Worm (Caenorhabditis elegans) whole organism, late embryonic: ENCODE results near the gene set-14.
A peak's percentile ranks its signal among the peaks of the same experiment; 100 is the strongest.

Experiments used
- C38D4.7 ChIP-seq: fragments of 200-800 bp; sonication (Bioruptor generic); optimal IDR thresholded peaks from 2 replicates; lab custom pipeline; 2018; ENCODE audit warnings: mild to moderate bottlenecking, missing genetic modification characterization, moderate library complexity, missing compliant biosample characterization
- F13H6.1 ChIP-seq: sonication (generic microtip); optimal IDR thresholded peaks from 2 replicates; lab custom pipeline; 2016; ENCODE audit warnings: missing genetic modification characterization, missing compliant biosample characterization
- K09A11.1 ChIP-seq: sonication (generic microtip); optimal IDR thresholded peaks from 2 replicates; lab custom pipeline; 2017; ENCODE audit warnings: antibody characterized with exemption, mild to moderate bottlenecking, missing genetic modification characterization, missing compliant biosample characterization; ENCODE audit not compliant: insufficient read depth
- T23F11.4 ChIP-seq: fragments of 200-800 bp; sonication (Bioruptor generic); optimal IDR thresholded peaks from 2 replicates; lab custom pipeline; 2018; ENCODE audit warnings: mild to moderate bottlenecking, missing genetic modification characterization, missing compliant biosample characterization
- Y22D7AL.16 ChIP-seq: sonication (generic microtip); optimal IDR thresholded peaks from 2 replicates; lab custom pipeline; 2016; ENCODE audit warnings: missing genetic modification characterization, missing compliant biosample characterization
- ahr-1 ChIP-seq: sonication (generic microtip); optimal IDR thresholded peaks from 2 replicates; lab custom pipeline; 2016; ENCODE audit warnings: missing genetic modification characterization, missing compliant biosample characterization
- ama-1 ChIP-seq: fragments of 150-350 bp; optimal IDR thresholded peaks from 2 replicates; lab custom pipeline; 2014
- ceh-18 ChIP-seq: sonication (generic microtip); optimal IDR thresholded peaks from 2 replicates; lab custom pipeline; 2016; ENCODE audit warnings: missing genetic modification characterization, missing compliant biosample characterization
- ceh-19 ChIP-seq: fragments of 200-800 bp; sonication (Bioruptor generic); optimal IDR thresholded peaks from 2 replicates; lab custom pipeline; 2018; ENCODE audit warnings: mild to moderate bottlenecking, missing genetic modification characterization, missing compliant biosample characterization
- ceh-24 ChIP-seq: sonication (generic microtip); optimal IDR thresholded peaks from 2 replicates; lab custom pipeline; 2016; ENCODE audit warnings: mild to moderate bottlenecking, missing genetic modification characterization, missing compliant biosample characterization
- ceh-31 ChIP-seq: sonication (generic microtip); optimal IDR thresholded peaks from 2 replicates; lab custom pipeline; 2016; ENCODE audit warnings: missing genetic modification characterization, missing compliant biosample characterization
- ceh-34 ChIP-seq: sonication (generic microtip); optimal IDR thresholded peaks from 2 replicates; lab custom pipeline; 2016; ENCODE audit warnings: mild to moderate bottlenecking, missing genetic modification characterization, missing compliant biosample characterization
- ceh-48 ChIP-seq: sonication (generic microtip); optimal IDR thresholded peaks from 2 replicates; lab custom pipeline; 2016; ENCODE audit warnings: missing genetic modification characterization, inconsistent platforms, missing compliant biosample characterization
- ceh-9 ChIP-seq: sonication (generic microtip); optimal IDR thresholded peaks from 2 replicates; lab custom pipeline; 2016; ENCODE audit warnings: mild to moderate bottlenecking, missing genetic modification characterization, inconsistent platforms, missing compliant biosample characterization
- che-1 ChIP-seq: sonication (generic microtip); optimal IDR thresholded peaks from 2 replicates; lab custom pipeline; 2016; ENCODE audit warnings: mild to moderate bottlenecking, missing genetic modification characterization, missing compliant biosample characterization
- dmd-4 ChIP-seq: sonication (generic microtip); optimal IDR thresholded peaks from 2 replicates; lab custom pipeline; 2016; ENCODE audit warnings: borderline replicate concordance, missing genetic modification characterization, missing compliant biosample characterization
- dve-1 ChIP-seq: sonication (generic microtip); optimal IDR thresholded peaks from 2 replicates; lab custom pipeline; 2017; ENCODE audit warnings: antibody characterized with exemption, mild to moderate bottlenecking, missing genetic modification characterization, missing compliant biosample characterization
- elt-2 ChIP-seq: sonication (generic microtip); optimal IDR thresholded peaks from 2 replicates; lab custom pipeline; 2016; ENCODE audit warnings: missing genetic modification reagents, missing genetic modification characterization, missing compliant biosample characterization
- elt-4 ChIP-seq: sonication (generic microtip); optimal IDR thresholded peaks from 2 replicates; lab custom pipeline; 2016; ENCODE audit warnings: missing genetic modification characterization, missing compliant biosample characterization
- fax-1 ChIP-seq: sonication (generic microtip); optimal IDR thresholded peaks from 2 replicates; lab custom pipeline; 2016; ENCODE audit warnings: missing genotype, missing genetic modification characterization, missing compliant biosample characterization
- fkh-10 ChIP-seq: fragments of 150-350 bp; optimal IDR thresholded peaks from 2 replicates; lab custom pipeline; 2014; ENCODE audit warnings: missing biosample characterization, missing genetic modification reagents, missing genetic modification characterization
- fkh-6 ChIP-seq: sonication (generic microtip); optimal IDR thresholded peaks from 2 replicates; lab custom pipeline; 2016; ENCODE audit warnings: missing genetic modification characterization, missing compliant biosample characterization
- gmeb-2 ChIP-seq: sonication (generic microtip); optimal IDR thresholded peaks from 2 replicates; lab custom pipeline; 2016; ENCODE audit warnings: missing genetic modification characterization, inconsistent platforms, missing compliant biosample characterization
- hlh-13 ChIP-seq: fragments of 200-800 bp; sonication (Bioruptor generic); optimal IDR thresholded peaks from 2 replicates; lab custom pipeline; 2018; ENCODE audit warnings: mild to moderate bottlenecking, missing genetic modification characterization, missing compliant biosample characterization
- hlh-8 ChIP-seq: sonication (generic microtip); optimal IDR thresholded peaks from 2 replicates; lab custom pipeline; 2016; ENCODE audit warnings: missing genotype, missing genetic modification characterization, missing compliant biosample characterization
- lin-11 ChIP-seq: fragments of 200-800 bp; sonication (Bioruptor generic); optimal IDR thresholded peaks from 2 replicates; lab custom pipeline; 2018; ENCODE audit warnings: mild to moderate bottlenecking, missing genetic modification characterization, missing compliant biosample characterization
- mec-3 ChIP-seq: sonication (generic microtip); optimal IDR thresholded peaks from 2 replicates; lab custom pipeline; 2016; ENCODE audit warnings: borderline replicate concordance, missing genetic modification characterization, missing compliant biosample characterization
- nhr-11 ChIP-seq: fragments of 150-350 bp; optimal IDR thresholded peaks from 2 replicates; lab custom pipeline; 2014; ENCODE audit warnings: missing biosample characterization, missing genetic modification characterization
- nhr-232 ChIP-seq: sonication (generic microtip); optimal IDR thresholded peaks from 2 replicates; lab custom pipeline; 2016; ENCODE audit warnings: missing genetic modification characterization, missing compliant biosample characterization
- npax-4 ChIP-seq: sonication (generic microtip); optimal IDR thresholded peaks from 2 replicates; lab custom pipeline; 2016; ENCODE audit warnings: missing genetic modification characterization, missing compliant biosample characterization
- pat-9 ChIP-seq: fragments of 200-800 bp; sonication (Bioruptor generic); optimal IDR thresholded peaks from 2 replicates; lab custom pipeline; 2018; ENCODE audit warnings: mild to moderate bottlenecking, missing genetic modification characterization, moderate library complexity, missing compliant biosample characterization
- pax-1 ChIP-seq: fragments of 150-350 bp; optimal IDR thresholded peaks from 2 replicates; lab custom pipeline; 2014; ENCODE audit warnings: missing biosample characterization, missing genetic modification characterization
- pha-2 ChIP-seq: sonication (generic microtip); optimal IDR thresholded peaks from 2 replicates; lab custom pipeline; 2017; ENCODE audit warnings: mild to moderate bottlenecking, missing genetic modification characterization, missing compliant biosample characterization
- pha-4 ChIP-seq: fragments of 150-350 bp; optimal IDR thresholded peaks from 2 replicates; lab custom pipeline; 2018; ENCODE audit warnings: missing biosample characterization, missing genetic modification reagents, missing genetic modification characterization
- sdc-2 ChIP-seq: sonication (generic microtip); optimal IDR thresholded peaks from 2 replicates; lab custom pipeline; 2016; ENCODE audit warnings: missing genotype, missing genetic modification characterization, missing compliant biosample characterization
- sox-4 ChIP-seq: sonication (generic microtip); optimal IDR thresholded peaks from 2 replicates; lab custom pipeline; 2017; ENCODE audit warnings: mild to moderate bottlenecking, missing genetic modification characterization, inconsistent platforms, missing compliant biosample characterization
- tbx-2 ChIP-seq: sonication (generic microtip); optimal IDR thresholded peaks from 2 replicates; lab custom pipeline; 2016; ENCODE audit warnings: missing genetic modification characterization, missing compliant biosample characterization
- ttx-3 ChIP-seq: sonication (generic microtip); optimal IDR thresholded peaks from 2 replicates; lab custom pipeline; 2016; ENCODE audit warnings: missing genetic modification reagents, missing genetic modification characterization, missing compliant biosample characterization
- unc-42 ChIP-seq: sonication (generic microtip); optimal IDR thresholded peaks from 2 replicates; lab custom pipeline; 2016; ENCODE audit warnings: missing genotype, missing genetic modification characterization, missing compliant biosample characterization
- unc-55 ChIP-seq: sonication (generic microtip); optimal IDR thresholded peaks from 2 replicates; lab custom pipeline; 2017; ENCODE audit warnings: missing biosample characterization, missing genetic modification reagents, missing genetic modification characterization
- ztf-16 ChIP-seq: sonication (generic microtip); optimal IDR thresholded peaks from 2 replicates; lab custom pipeline; 2017; ENCODE audit warnings: missing genetic modification characterization, missing compliant biosample characterization

set-14 gene

DNA sequence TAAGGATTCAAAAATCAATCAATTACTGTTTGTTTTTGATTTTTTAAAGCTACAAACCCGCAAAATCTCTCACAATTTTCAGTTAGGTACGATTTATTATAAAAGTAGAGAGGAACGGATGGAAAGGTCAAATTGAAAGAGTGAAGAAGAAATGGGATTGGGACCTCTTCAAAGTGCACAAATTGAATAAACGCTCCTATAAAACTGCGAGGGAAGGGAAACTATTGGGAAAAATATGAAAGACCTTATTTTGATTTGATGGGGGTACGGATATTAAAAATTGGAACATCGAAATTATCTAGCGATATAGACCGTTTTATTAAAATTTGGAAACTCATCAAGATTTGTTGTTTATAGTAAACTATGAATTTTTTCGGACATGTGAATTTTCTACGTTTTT lies 29.3 kb downstream of the set-14 start:
- TF ChIP-seq elt-2 (no peak), dmd-4 (no peak), hlh-8 (no peak), pax-1 (tag; lab: Kevin White, UChicago) (no peak), unc-42 (tag; lab: Kevin White, UChicago) (peak; percentile 55), ceh-24 (no peak), ama-1 (lab: Kevin White, UChicago) (no peak), ceh-9 (tag; lab: Kevin White, UChicago) (no peak), ceh-18 (no peak)

DNA sequence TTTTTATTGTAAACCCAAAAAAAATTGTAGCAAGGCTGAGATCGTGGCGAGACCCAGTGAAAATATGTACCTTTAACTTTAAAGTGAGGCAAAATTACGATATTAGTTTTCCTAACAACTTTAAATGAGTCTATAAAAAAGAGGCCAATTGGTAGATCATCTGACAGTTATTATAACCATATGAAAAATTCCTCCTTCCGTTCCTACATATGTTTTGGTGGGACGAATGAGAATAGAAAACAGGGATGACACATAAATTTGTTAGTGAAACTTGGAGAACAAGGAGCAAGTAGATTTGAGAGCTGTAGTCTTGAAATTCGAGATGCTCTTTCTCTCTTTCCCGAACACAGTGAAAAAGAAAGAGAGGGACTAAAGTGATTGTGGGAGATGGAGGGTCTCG lies 30.9 kb downstream of the set-14 start:
- TF ChIP-seq hlh-13 (GFP tag; lab: Kevin White, UChicago) (no peak), elt-2 (no peak), dmd-4 (no peak), ceh-34 (tag; lab: Kevin White, UChicago) (peak; percentile 57), ama-1 (lab: Kevin White, UChicago) (no peak), pha-2 (tag; lab: Kevin White, UChicago) (no peak), ztf-16 (tag; lab: Kevin White, UChicago) (no peak)

DNA sequence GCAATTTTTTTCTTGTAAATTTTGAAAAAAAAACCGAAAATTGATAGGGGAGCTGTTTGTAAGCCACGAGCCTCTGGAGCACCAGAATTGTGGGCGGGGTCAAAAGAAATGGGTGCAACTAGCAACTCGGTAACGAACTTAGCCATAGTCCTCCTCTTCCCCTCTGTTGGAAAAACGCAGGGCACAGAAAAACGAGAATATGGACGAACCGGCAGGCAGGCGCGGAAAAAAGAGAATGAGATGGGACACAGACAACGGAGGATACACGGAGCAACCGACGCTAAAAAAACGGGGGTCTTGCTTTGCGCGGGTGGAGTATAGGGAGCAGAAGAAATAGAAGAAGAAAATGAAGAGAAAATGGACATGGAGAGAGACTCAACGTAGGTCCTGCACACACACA lies 34.4 kb downstream of the set-14 start:
- TF ChIP-seq ceh-48 (tag; lab: Kevin White, UChicago) (no peak), Y22D7AL.16 (no peak), K09A11.1 (tag; lab: Kevin White, UChicago) (no peak), lin-11 (tag; lab: Kevin White, UChicago) (no peak), pha-4 (tag; lab: Kevin White, UChicago) (no peak), unc-55 (no peak), nhr-11 (tag; lab: Kevin White, UChicago) (no peak), elt-4 (tag; lab: Kevin White, UChicago) (no peak), gmeb-2 (no peak), ceh-24 (no peak), mec-3 (tag; lab: Kevin White, UChicago) (no peak), nhr-232 (no peak), npax-4 (tag; lab: Kevin White, UChicago) (no peak), ceh-31 (tag; lab: Kevin White, UChicago) (peak; percentile 9), ceh-19 (no peak), ahr-1 (tag; lab: Kevin White, UChicago) (no peak), F13H6.1 (tag; lab: Kevin White, UChicago) (no peak), ttx-3 (no peak), sdc-2 (no peak), T23F11.4 (GFP tag; lab: Kevin White, UChicago) (no peak), pat-9 (tag; lab: Kevin White, UChicago) (no peak), sox-4 (no peak), fax-1 (tag; lab: Kevin White, UChicago) (no peak), ama-1 (lab: Kevin White, UChicago) (no peak), che-1 (tag; lab: Kevin White, UChicago) (no peak), C38D4.7 (GFP tag; lab: Kevin White, UChicago) (no peak), fkh-10 (GFP tag; lab: Kevin White, UChicago) (no peak), tbx-2 (tag; lab: Kevin White, UChicago) (peak; percentile 3), pha-2 (tag; lab: Kevin White, UChicago) (no peak), ceh-18 (no peak), ceh-34 (tag; lab: Kevin White, UChicago) (peak; percentile 19), dve-1 (tag; lab: Kevin White, UChicago) (no peak), unc-42 (tag; lab: Kevin White, UChicago) (peak; percentile 82), fkh-6 (peak; percentile 6)
- TF ChIP-seq, all 69 proteins: peak for 5
